Worm (Caenorhabditis elegans) whole organism, L4 larva: Measurements from ENCODE around the gene dmsr-5.
A peak's percentile ranks its signal among the peaks of the same experiment; 100 is the strongest.

Experiments
- F26F4.8 ChIP-seq: fragments of 200-800 bp; sonication (Bioruptor generic); conservative IDR thresholded peaks from 2 replicates; pipeline ENCODE4 v1.3.6; 2022; ENCODE audit warnings: missing genetic modification characterization, missing compliant biosample characterization
- F37D6.2 ChIP-seq: sonication (generic microtip); optimal IDR thresholded peaks from 2 replicates; lab custom pipeline; 2016; ENCODE audit warnings: mild to moderate bottlenecking, missing genetic modification characterization, missing compliant biosample characterization
- F49E8.2 ChIP-seq: sonication (generic microtip); optimal IDR thresholded peaks from 2 replicates; lab custom pipeline; 2016; ENCODE audit warnings: missing compliant biosample characterization, mild to moderate bottlenecking, missing genetic modification characterization, borderline replicate concordance
- R02D3.7 ChIP-seq: fragments of 150-350 bp; sonication (generic microtip); optimal IDR thresholded peaks from 3 replicates; lab custom pipeline; 2014; ENCODE audit warnings: missing biosample characterization, missing genetic modification characterization
- T26A8.4 ChIP-seq: fragments of 200-800 bp; sonication (Bioruptor generic); IDR thresholded peaks from 2 replicates; pipeline ENCODE4 v1.3.6; 2022; ENCODE audit warnings: missing genetic modification characterization, missing compliant biosample characterization
- Y105C5A.15 ChIP-seq: fragments of 200-800 bp; sonication (Bioruptor generic); IDR thresholded peaks from 2 replicates; pipeline ENCODE4 v1.3.6; 2022; ENCODE audit warnings: missing genetic modification characterization, missing compliant biosample characterization
- Y5F2A.4 ChIP-seq: fragments of 200-800 bp; sonication (Bioruptor generic); optimal IDR thresholded peaks from 2 replicates; lab custom pipeline; 2018; ENCODE audit warnings: mild to moderate bottlenecking, missing genetic modification characterization, missing compliant biosample characterization
- ZK546.5 ChIP-seq, 2 experiments: sonication (generic microtip); optimal IDR thresholded peaks; 2 replicates each; lab custom pipeline; 2017; ENCODE audit warnings: missing biosample characterization in 2 of 2, missing genetic modification characterization in 2 of 2
- attf-4 ChIP-seq: sonication (generic microtip); optimal IDR thresholded peaks from 3 replicates; lab custom pipeline; 2017; ENCODE audit warnings: missing biosample characterization, missing genetic modification characterization
- ceh-82 ChIP-seq: sonication (generic microtip); optimal IDR thresholded peaks from 2 replicates; lab custom pipeline; 2017; ENCODE audit warnings: missing biosample characterization, missing genetic modification characterization
- ces-1 ChIP-seq: fragments of 150-350 bp; sonication (generic microtip); optimal IDR thresholded peaks from 4 replicates; lab custom pipeline; 2014; ENCODE audit warnings: missing biosample characterization, missing genetic modification reagents, missing genetic modification characterization
- daf-12 ChIP-seq: fragments of 150-350 bp; optimal IDR thresholded peaks from 2 replicates; lab custom pipeline; 2014; ENCODE audit warnings: missing biosample characterization, missing genetic modification reagents, missing genetic modification characterization
- daf-8 ChIP-seq: fragments of 200-800 bp; sonication (Bioruptor generic); IDR thresholded peaks from 2 replicates; pipeline ENCODE4 v1.3.6; 2022; ENCODE audit warnings: missing genetic modification characterization, missing compliant biosample characterization
- dmd-6 ChIP-seq: fragments of 200-800 bp; sonication (Bioruptor generic); IDR thresholded peaks from 2 replicates; pipeline ENCODE4 v1.3.6; 2022; ENCODE audit warnings: missing genetic modification reagents, missing genetic modification characterization, missing compliant biosample characterization
- dpl-1 ChIP-seq: fragments of 150-350 bp; optimal IDR thresholded peaks from 2 replicates; lab custom pipeline; 2014; ENCODE audit warnings: missing biosample characterization, missing genetic modification reagents, missing genetic modification characterization
- duxl-1 ChIP-seq: sonication (generic microtip); optimal IDR thresholded peaks from 2 replicates; lab custom pipeline; 2016; ENCODE audit warnings: mild to moderate bottlenecking, missing genetic modification characterization, moderate library complexity, missing compliant biosample characterization; ENCODE audit not compliant: poor library complexity
- egl-27 ChIP-seq: sonication (generic microtip); optimal IDR thresholded peaks from 3 replicates; lab custom pipeline; 2017; ENCODE audit warnings: missing biosample characterization, missing genetic modification reagents, missing genetic modification characterization
- egl-43 ChIP-seq: fragments of 200-800 bp; sonication (Bioruptor generic); IDR thresholded peaks from 2 replicates; pipeline ENCODE4 v1.3.6; 2022; ENCODE audit warnings: missing genetic modification reagents, missing genetic modification characterization, missing compliant biosample characterization
- hlh-11 ChIP-seq: fragments of 200-800 bp; sonication (Bioruptor generic); optimal IDR thresholded peaks from 2 replicates; lab custom pipeline; 2018; ENCODE audit warnings: mild to moderate bottlenecking, missing genetic modification characterization, missing compliant biosample characterization
- hlh-30 ChIP-seq: sonication (generic microtip); optimal IDR thresholded peaks from 2 replicates; lab custom pipeline; 2017; ENCODE audit warnings: antibody characterized with exemption, mild to moderate bottlenecking, missing genetic modification characterization, missing compliant biosample characterization; ENCODE audit not compliant: insufficient read depth
- lim-7 ChIP-seq: fragments of 200-800 bp; sonication (Bioruptor generic); IDR thresholded peaks from 2 replicates; pipeline ENCODE4 v1.3.6; 2022; ENCODE audit warnings: missing genetic modification characterization, missing compliant biosample characterization
- lin-13 ChIP-seq: fragments of 150-350 bp; optimal IDR thresholded peaks from 2 replicates; lab custom pipeline; 2014; ENCODE audit warnings: missing biosample characterization, missing genetic modification reagents, missing genetic modification characterization
- lin-15B ChIP-seq: fragments of 150-350 bp; sonication (generic microtip); optimal IDR thresholded peaks from 3 replicates; lab custom pipeline; 2014; ENCODE audit warnings: missing biosample characterization, missing genetic modification characterization
- lin-29 ChIP-seq: fragments of 200-800 bp; sonication (Bioruptor generic); IDR thresholded peaks from 2 replicates; pipeline ENCODE4 v1.3.6; 2022; ENCODE audit warnings: missing genetic modification reagents, missing genetic modification characterization, missing compliant biosample characterization
- lin-38 ChIP-seq: fragments of 200-800 bp; sonication (Bioruptor generic); IDR thresholded peaks from 2 replicates; pipeline ENCODE4 v1.3.6; 2022; ENCODE audit warnings: missing genetic modification reagents, missing genetic modification characterization, missing compliant biosample characterization
- lin-39 ChIP-seq: fragments of 150-350 bp; optimal IDR thresholded peaks from 2 replicates; lab custom pipeline; 2014; ENCODE audit warnings: missing biosample characterization, missing genetic modification reagents, missing genetic modification characterization
- lsy-2 ChIP-seq, 2 experiments: fragments of 150-350 bp in 1 of 2; sonication (generic microtip) in 1 of 2; optimal IDR thresholded peaks; 2 replicates each; lab custom pipeline; 2014 to 2017; ENCODE audit warnings: missing biosample characterization in 2 of 2, missing genetic modification characterization in 2 of 2
- madf-5 ChIP-seq, 2 experiments: fragments of 200-800 bp; sonication (Bioruptor generic); IDR thresholded peaks; 2 replicates each; pipeline ENCODE4 v1.3.6; 2022; ENCODE audit warnings: missing compliant biosample characterization in 2 of 2, missing genetic modification characterization in 2 of 2
- madf-9 ChIP-seq: fragments of 200-800 bp; sonication (Bioruptor generic); conservative IDR thresholded peaks from 2 replicates; pipeline ENCODE4 v1.3.6; 2022; ENCODE audit warnings: missing genetic modification reagents, missing genetic modification characterization, missing compliant biosample characterization
- mdl-1 ChIP-seq, 2 experiments: fragments of 150-350 bp in 1 of 2; sonication (generic microtip) in 1 of 2; optimal IDR thresholded peaks; 2 replicates each; lab custom pipeline; 2014 to 2017; ENCODE audit warnings: missing biosample characterization in 2 of 2, missing genetic modification characterization in 2 of 2
- mep-1 ChIP-seq: fragments of 150-350 bp; sonication (generic microtip); optimal IDR thresholded peaks from 3 replicates; lab custom pipeline; 2014; ENCODE audit warnings: missing biosample characterization, missing genetic modification characterization
- mxl-3 ChIP-seq: fragments of 200-800 bp; sonication (Bioruptor generic); optimal IDR thresholded peaks from 2 replicates; lab custom pipeline; 2018; ENCODE audit warnings: mild to moderate bottlenecking, missing genetic modification characterization, missing compliant biosample characterization
- nhr-111 ChIP-seq: fragments of 200-800 bp; sonication (Bioruptor generic); optimal IDR thresholded peaks from 2 replicates; lab custom pipeline; 2018; ENCODE audit warnings: mild to moderate bottlenecking, missing genetic modification characterization, missing compliant biosample characterization
- nhr-237 ChIP-seq: sonication (generic microtip); optimal IDR thresholded peaks from 2 replicates; lab custom pipeline; 2017; ENCODE audit warnings: missing biosample characterization, missing genetic modification characterization
- nhr-41 ChIP-seq: fragments of 200-800 bp; sonication (Bioruptor generic); IDR thresholded peaks from 2 replicates; pipeline ENCODE4 v1.3.6; 2022; ENCODE audit warnings: missing genetic modification reagents, missing genetic modification characterization, missing compliant biosample characterization
- nhr-42 ChIP-seq: fragments of 200-800 bp; sonication (Bioruptor generic); IDR thresholded peaks from 2 replicates; pipeline ENCODE4 v1.3.6; 2022; ENCODE audit warnings: missing genetic modification characterization, missing compliant biosample characterization
- nhr-6 ChIP-seq: fragments of 150-350 bp; optimal IDR thresholded peaks from 2 replicates; lab custom pipeline; 2014; ENCODE audit warnings: missing biosample characterization, missing genetic modification characterization
- pha-4 ChIP-seq, 2 experiments: fragments of 150-350 bp in 1 of 2; fragments of 200-800 bp in 1 of 2; sonication (Bioruptor generic) in 1 of 2; IDR thresholded peaks in 1 of 2; optimal IDR thresholded peaks in 1 of 2; 2 replicates each; pipeline versions ENCODE4 v1.3.6 to Lab custom; 2014 to 2022; ENCODE audit warnings: missing genetic modification characterization in 2 of 2, missing genetic modification reagents in 2 of 2, missing biosample characterization in 1 of 2, missing compliant biosample characterization in 1 of 2
- php-3 ChIP-seq: fragments of 200-800 bp; sonication (Bioruptor generic); IDR thresholded peaks from 2 replicates; pipeline ENCODE4 v1.3.6; 2022; ENCODE audit warnings: missing genetic modification reagents, missing genetic modification characterization, missing compliant biosample characterization
- rbr-2 ChIP-seq: sonication (generic microtip); optimal IDR thresholded peaks from 2 replicates; lab custom pipeline; 2016; ENCODE audit warnings: missing genotype, missing genetic modification characterization, missing compliant biosample characterization
- sdz-12 ChIP-seq: fragments of 200-800 bp; sonication (Bioruptor generic); optimal IDR thresholded peaks from 2 replicates; lab custom pipeline; 2018; ENCODE audit warnings: mild to moderate bottlenecking, missing genetic modification characterization, missing compliant biosample characterization
- set-16 ChIP-seq: fragments of 200-800 bp; sonication (Bioruptor generic); IDR thresholded peaks from 2 replicates; pipeline ENCODE4 v1.3.6; 2022; ENCODE audit warnings: missing genetic modification reagents, missing genetic modification characterization, missing compliant biosample characterization
- skn-1 ChIP-seq: fragments of 150-350 bp; optimal IDR thresholded peaks from 2 replicates; lab custom pipeline; 2014; ENCODE audit warnings: missing biosample characterization, missing genetic modification characterization
- snpc-1.2 ChIP-seq: fragments of 200-800 bp; sonication (Bioruptor generic); IDR thresholded peaks from 2 replicates; pipeline ENCODE4 v1.3.6; 2022; ENCODE audit warnings: missing genetic modification reagents, missing genetic modification characterization, missing compliant biosample characterization
- snpc-4 ChIP-seq: fragments of 150-350 bp; optimal IDR thresholded peaks from 2 replicates; lab custom pipeline; 2014; ENCODE audit warnings: missing biosample characterization, missing genetic modification characterization
- spr-1 ChIP-seq: sonication (generic microtip); optimal IDR thresholded peaks from 2 replicates; lab custom pipeline; 2016; ENCODE audit warnings: mild to moderate bottlenecking, missing genetic modification characterization, missing compliant biosample characterization
- unc-39 ChIP-seq: sonication (generic microtip); optimal IDR thresholded peaks from 2 replicates; lab custom pipeline; 2017; ENCODE audit warnings: missing biosample characterization, missing genetic modification characterization
- vab-7 ChIP-seq: fragments of 200-800 bp; sonication (Bioruptor generic); IDR thresholded peaks from 2 replicates; pipeline ENCODE4 v1.3.6; 2022; ENCODE audit warnings: missing genetic modification reagents, missing genetic modification characterization, missing compliant biosample characterization
- zag-1 ChIP-seq: fragments of 150-350 bp; optimal IDR thresholded peaks from 2 replicates; lab custom pipeline; 2014; ENCODE audit warnings: missing biosample characterization, missing genetic modification characterization
- zip-2 ChIP-seq: fragments of 150-350 bp; optimal IDR thresholded peaks from 2 replicates; lab custom pipeline; 2014; ENCODE audit warnings: missing biosample characterization, missing genetic modification characterization

dmsr-5 gene

DNA sequence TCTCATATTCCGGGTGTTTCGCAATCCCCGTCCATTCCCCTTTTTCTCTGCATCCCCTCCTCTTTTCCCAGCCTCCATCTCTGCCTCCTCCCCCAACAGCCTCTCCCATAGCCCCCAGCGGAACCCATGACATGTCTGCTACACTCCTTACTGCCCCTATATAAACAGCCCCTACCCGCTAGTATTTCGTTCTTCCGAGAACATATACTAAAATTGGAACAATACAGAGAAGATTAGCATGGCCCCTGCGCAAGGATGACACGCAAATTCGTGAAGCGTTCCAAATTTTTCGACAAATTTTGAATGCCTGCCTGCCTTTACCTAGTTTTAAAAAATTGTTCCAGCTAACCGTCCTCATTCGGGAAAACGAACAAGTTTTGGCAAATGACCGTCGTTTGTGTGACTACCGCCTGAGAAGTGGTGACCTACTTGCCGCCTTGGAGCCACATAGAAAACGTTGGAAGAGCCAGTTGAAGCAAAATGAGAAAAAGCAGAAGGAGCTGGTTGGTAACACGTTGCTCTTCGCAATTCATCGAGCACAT lies 5.5 kb downstream of the dmsr-5 start (continued):
- TF ChIP-seq sdz-12 (peak; percentile 92), lin-15B (tag; lab: Kevin White, UChicago) (peak; percentile 48), lin-39 (tag; lab: Kevin White, UChicago) (no peak), nhr-237 (tag; lab: Kevin White, UChicago) (peak; percentile 35), egl-43 (GFP tag; lab: Robert Waterston, UW) (peak; percentile 99), madf-5 (GFP tag; IDR thresholded peaks at IDR 0.05; lab: Robert Waterston, UW) (peak; percentile 92 to 96), nhr-111 (peak; percentile 90), Y5F2A.4 (GFP tag; lab: Kevin White, UChicago) (peak; percentile 88), hlh-11 (tag; lab: Kevin White, UChicago) (peak; percentile 88), zip-2 (tag; lab: Kevin White, UChicago) (peak; percentile 91), php-3 (GFP tag; lab: Robert Waterston, UW) (peak; percentile 96), ZK546.5 (tag; optimal IDR thresholded peaks at IDR 0.05; lab: Kevin White, UChicago) (no peak), set-16 (GFP tag; lab: Robert Waterston, UW) (peak; percentile 85), unc-39 (tag; lab: Kevin White, UChicago) (peak; percentile 77), mep-1 (peak; percentile 98), rbr-2 (tag; lab: Kevin White, UChicago) (peak; percentile 97), F37D6.2 (tag; lab: Kevin White, UChicago) (peak; percentile 94), mdl-1 (tag; optimal IDR thresholded peaks at IDR 0.05; lab: Kevin White, UChicago) (peak; percentile 50 to 64), R02D3.7 (tag; lab: Kevin White, UChicago) (peak; percentile 17), madf-9 (GFP tag; lab: Robert Waterston, UW) (peak; percentile 96), vab-7 (GFP tag; lab: Robert Waterston, UW) (peak; percentile 98), ceh-82 (tag; lab: Kevin White, UChicago) (no peak), nhr-42 (GFP tag; lab: Robert Waterston, UW) (peak; percentile 93), zag-1 (tag; lab: Kevin White, UChicago) (peak; percentile 70), lsy-2 (tag; optimal IDR thresholded peaks at IDR 0.05; lab: Kevin White, UChicago) (peak; percentile 81 to 94), nhr-6 (tag; lab: Kevin White, UChicago) (peak; percentile 65), snpc-1.2 (GFP tag; lab: Robert Waterston, UW) (peak; percentile 93), lim-7 (GFP tag; lab: Robert Waterston, UW) (peak; percentile 95), daf-8 (GFP tag; lab: Robert Waterston, UW) (peak; percentile 93; the same call in 1 of the 2 replicates), lin-29 (peak; percentile 86), T26A8.4 (peak; percentile 98), snpc-4 (tag; lab: Kevin White, UChicago) (peak; percentile 100), attf-4 (tag; lab: Kevin White, UChicago) (no peak), nhr-41 (peak; percentile 98), dmd-6 (peak; percentile 95), F49E8.2 (peak; percentile 89), hlh-30 (tag; lab: Kevin White, UChicago) (peak; percentile 94), dpl-1 (GFP tag; lab: Kevin White, UChicago) (peak; percentile 84), pha-4 (GFP tag; IDR thresholded peaks at IDR 0.05; lab: Robert Waterston, UW) (peak; percentile 98), pha-4 (tag; optimal IDR thresholded peaks at IDR 0.05; lab: Kevin White, UChicago) (peak; percentile 31), duxl-1 (tag; lab: Kevin White, UChicago) (peak; percentile 95), mxl-3 (peak; percentile 90), lin-38 (GFP tag; lab: Robert Waterston, UW) (peak; percentile 94), Y105C5A.15 (peak; percentile 96), skn-1 (tag; lab: Kevin White, UChicago) (no peak), daf-12 (tag; lab: Kevin White, UChicago) (no peak), spr-1 (tag; lab: Kevin White, UChicago) (peak; percentile 95), egl-27 (tag; lab: Kevin White, UChicago) (peak; percentile 89), lin-13 (GFP tag; lab: Kevin White, UChicago) (peak; percentile 94), F26F4.8 (GFP tag; lab: Robert Waterston, UW) (peak; percentile 99), ces-1 (GFP tag; lab: Kevin White, UChicago) (peak; percentile 59)
